Worm (Caenorhabditis elegans) whole organism, L2 larva: Measurements from ENCODE around the gene F53B3.5.

ENCODE experiments used
- alr-1 ChIP-seq: fragments of 150-350 bp; optimal IDR thresholded peaks from 2 replicates; lab custom pipeline; 2014; ENCODE audit warnings: missing biosample characterization, missing genetic modification characterization
- ama-1 ChIP-seq: fragments of 150-350 bp; optimal IDR thresholded peaks from 2 replicates; lab custom pipeline; 2018; ENCODE audit warnings: inconsistent platforms
- blmp-1 ChIP-seq: sonication (generic microtip); optimal IDR thresholded peaks from 2 replicates; lab custom pipeline; 2017; ENCODE audit warnings: missing genetic modification characterization, mild to moderate bottlenecking, missing compliant biosample characterization, antibody characterized with exemption, moderate library complexity; ENCODE audit not compliant: insufficient read depth
- ceh-82 ChIP-seq: fragments of 150-350 bp; optimal IDR thresholded peaks from 2 replicates; lab custom pipeline; 2014; ENCODE audit warnings: missing biosample characterization, missing genetic modification characterization
- elt-1 ChIP-seq: fragments of 150-350 bp; optimal IDR thresholded peaks from 2 replicates; lab custom pipeline; 2014; ENCODE audit warnings: missing biosample characterization, missing genetic modification characterization
- mdl-1 ChIP-seq, 2 experiments: fragments of 150-350 bp in 1 of 2; sonication (generic microtip) in 1 of 2; optimal IDR thresholded peaks; 2 replicates each; lab custom pipeline; 2017; ENCODE audit warnings: missing biosample characterization in 2 of 2, missing genetic modification characterization in 2 of 2
- nhr-10 ChIP-seq: sonication (generic microtip); optimal IDR thresholded peaks from 2 replicates; lab custom pipeline; 2017; ENCODE audit warnings: missing biosample characterization, missing genetic modification characterization
- nhr-12 ChIP-seq: fragments of 150-350 bp; optimal IDR thresholded peaks from 2 replicates; lab custom pipeline; 2014; ENCODE audit warnings: missing biosample characterization, missing genetic modification characterization
- nhr-6 ChIP-seq: fragments of 150-350 bp; optimal IDR thresholded peaks from 2 replicates; lab custom pipeline; 2014; ENCODE audit warnings: missing biosample characterization, missing genetic modification characterization
- unc-39 ChIP-seq: fragments of 150-350 bp; optimal IDR thresholded peaks from 2 replicates; lab custom pipeline; 2014; ENCODE audit warnings: missing biosample characterization, missing genetic modification characterization
- ztf-4 ChIP-seq: fragments of 150-350 bp; optimal IDR thresholded peaks from 2 replicates; lab custom pipeline; 2014; ENCODE audit warnings: missing biosample characterization, missing genetic modification characterization

ce11 chrX:2921737-2922136, 42.4 kb upstream of the F53B3.5 start:
- TF ChIP-seq mdl-1 (tag; optimal IDR thresholded peaks at IDR 0.05; lab: Kevin White, UChicago) = no peak
- TF ChIP-seq ama-1 (lab: Kevin White, UChicago) = no peak
- no peak for TF ChIP-seq ceh-82 (tag; lab: Kevin White, UChicago)
- TF ChIP-seq nhr-12 (tag; lab: Kevin White, UChicago) = no peak
- no peak for TF ChIP-seq nhr-10 (tag; lab: Kevin White, UChicago)
- no peak for TF ChIP-seq blmp-1 (tag; lab: Kevin White, UChicago)
- no peak for TF ChIP-seq unc-39 (tag; lab: Kevin White, UChicago)
- TF ChIP-seq alr-1 = no peak
- no peak for TF ChIP-seq ztf-4 (tag; lab: Kevin White, UChicago)
- no peak for TF ChIP-seq elt-1 (tag; lab: Kevin White, UChicago)
- TF ChIP-seq nhr-6 (tag; lab: Kevin White, UChicago) = no peak
